Worm (Caenorhabditis elegans) whole organism, L4/young adult: ENCODE measurements around the gene eri-1.

Experiments
- W03F9.2 ChIP-seq: fragments of 150-350 bp; optimal IDR thresholded peaks from 2 replicates; lab custom pipeline; 2014; ENCODE audit warnings: missing biosample characterization, missing genetic modification characterization
- dao-5 ChIP-seq: sonication (generic microtip); optimal IDR thresholded peaks from 2 replicates; lab custom pipeline; 2016; ENCODE audit warnings: missing genotype, missing genetic modification characterization, moderate library complexity, missing compliant biosample characterization
- him-1 ChIP-seq: sonication (generic microtip); optimal IDR thresholded peaks from 2 replicates; lab custom pipeline; 2016; ENCODE audit warnings: missing genotype, missing genetic modification reagents, missing genetic modification characterization, missing compliant biosample characterization

Gene eri-1

ce11 chrIV:425995-426394, 6.2 kb upstream of the eri-1 start, which contains the start of gene garr-1:
TSS of gene garr-1 (plus strand) at chrIV:426168.
- no peak for TF ChIP-seq W03F9.2 (tag; lab: Kevin White, UChicago)
- TF ChIP-seq him-1 = no peak
- TF ChIP-seq dao-5 (tag; lab: Kevin White, UChicago) = no peak

ce11 chrIV:425546-425945, 5.8 kb upstream of the eri-1 start:
- TF ChIP-seq dao-5 (tag; lab: Kevin White, UChicago) (no peak), W03F9.2 (tag; lab: Kevin White, UChicago) (peak; percentile 67), him-1 (no peak)

ce11 chrIV:425052-425451, 5.3 kb upstream of the eri-1 start, which contains the start of gene daf-18:
TSS of gene daf-18 (minus strand) at chrIV:425177.
- TF ChIP-seq him-1 (no peak), dao-5 (tag; lab: Kevin White, UChicago) (no peak), W03F9.2 (tag; lab: Kevin White, UChicago) (no peak)

ce11 chrIV:422112-422511, 2.4 kb upstream of the eri-1 start:
- TF ChIP-seq him-1 (no peak), dao-5 (tag; lab: Kevin White, UChicago) (no peak), W03F9.2 (tag; lab: Kevin White, UChicago) (no peak)

ce11 chrIV:420686-421085, 928 bp upstream of the eri-1 start:
- no peak for TF ChIP-seq him-1
- no peak for TF ChIP-seq dao-5 (tag; lab: Kevin White, UChicago)
- TF ChIP-seq W03F9.2 (tag; lab: Kevin White, UChicago) = no peak

- peak; percentile 45 for TF ChIP-seq W03F9.2 (tag; lab: Kevin White, UChicago)
- no peak for TF ChIP-seq dao-5 (tag; lab: Kevin White, UChicago)
- TF ChIP-seq him-1 = no peak
Measured at ce11 chrIV:410420-410891, 9.3 kb downstream of the eri-1 start, which contains the start of gene T07A9.12. TSS of gene T07A9.12 (plus strand) at chrIV:410867.

ce11 chrIV:409935-410334, 9.8 kb downstream of the eri-1 start, which contains the start of gene kgb-1:
TSS of gene kgb-1 (minus strand) at chrIV:410035.
- TF ChIP-seq dao-5 (tag; lab: Kevin White, UChicago) (no peak), him-1 (no peak), W03F9.2 (tag; lab: Kevin White, UChicago) (no peak)

- TF ChIP-seq dao-5 (tag; lab: Kevin White, UChicago) (no peak), him-1 (no peak), W03F9.2 (tag; lab: Kevin White, UChicago) (no peak)
Measured at ce11 chrIV:408892-409291, 10.9 kb downstream of the eri-1 start.

- TF ChIP-seq dao-5 (tag; lab: Kevin White, UChicago) = no peak
- no peak for TF ChIP-seq him-1
- no peak for TF ChIP-seq W03F9.2 (tag; lab: Kevin White, UChicago)
Measured at ce11 chrIV:401395-401794, 18.4 kb downstream of the eri-1 start, which contains the start of gene gpa-4. TSS of gene gpa-4 (plus strand) at chrIV:401695.

- no peak for TF ChIP-seq dao-5 (tag; lab: Kevin White, UChicago)
- TF ChIP-seq him-1 = no peak
- no peak for TF ChIP-seq W03F9.2 (tag; lab: Kevin White, UChicago)
Measured at ce11 chrIV:396373-396772, 23.4 kb downstream of the eri-1 start, which contains the start of gene rrp-8. TSS of gene rrp-8 (plus strand) at chrIV:396545.

- peak; percentile 68 for TF ChIP-seq W03F9.2 (tag; lab: Kevin White, UChicago)
- TF ChIP-seq him-1 = no peak
Measured at ce11 chrIV:393409-393930, 26.3 kb downstream of the eri-1 start, which contains the start of the genes T07A9.15 and nog-1. TSS of gene T07A9.15 (minus strand) at chrIV:393546. TSS of gene nog-1 (plus strand) at chrIV:393880.

- peak; percentile 69 for TF ChIP-seq dao-5 (tag; lab: Kevin White, UChicago)
- TF ChIP-seq him-1 = peak; percentile 65
- TF ChIP-seq W03F9.2 (tag; lab: Kevin White, UChicago) = peak; percentile 96
Measured at ce11 chrIV:390279-390678, 29.5 kb downstream of the eri-1 start, which contains the start of the genes ears-2 and uncp-18. TSS of gene ears-2 (minus strand) at chrIV:390468. TSS of gene uncp-18 (plus strand) at chrIV:390560.

- TF ChIP-seq W03F9.2 (tag; lab: Kevin White, UChicago) = no peak
- no peak for TF ChIP-seq him-1
- TF ChIP-seq dao-5 (tag; lab: Kevin White, UChicago) = no peak
Measured at ce11 chrIV:388073-388472, 31.7 kb downstream of the eri-1 start, which contains the start of gene ssna-1. TSS of gene ssna-1 (plus strand) at chrIV:388084.

- no peak for TF ChIP-seq him-1
- no peak for TF ChIP-seq dao-5 (tag; lab: Kevin White, UChicago)
- TF ChIP-seq W03F9.2 (tag; lab: Kevin White, UChicago) = no peak
Measured at ce11 chrIV:387283-388048, 32.3 kb downstream of the eri-1 start.
